Fruit fly (Drosophila melanogaster) whole organism, wandering third instar larva: ENCODE results near the gene CG15034.

Source experiments
- CG32264 ChIP-seq: fragments of 200-800 bp; sonication (Bioruptor generic); optimal IDR thresholded peaks from 2 replicates; lab custom pipeline; 2016; ENCODE audit warnings: missing biosample characterization, missing genetic modification characterization
- CrebA ChIP-seq: fragments of 200-800 bp; sonication (Bioruptor generic); optimal IDR thresholded peaks from 2 replicates; lab custom pipeline; 2016; ENCODE audit warnings: missing biosample characterization, mild to moderate bottlenecking, missing genetic modification characterization, borderline replicate concordance
- Dif ChIP-seq: fragments of 200-275, 200-300 bp; sonication (Bioruptor generic); optimal IDR thresholded peaks from 2 replicates; lab custom pipeline; 2018; ENCODE audit warnings: missing biosample characterization, missing genetic modification characterization; ENCODE audit not compliant: partially characterized antibody
- GATAd ChIP-seq: sonication (Bioruptor generic); optimal IDR thresholded peaks from 2 replicates; lab custom pipeline; 2016; ENCODE audit warnings: missing biosample characterization, missing genetic modification characterization
- HLH106 ChIP-seq: fragments of 200-800 bp; optimal IDR thresholded peaks from 3 replicates; lab custom pipeline; 2019; ENCODE audit warnings: missing biosample characterization, mild to moderate bottlenecking, missing genetic modification characterization, moderate library complexity
- Hnf4 ChIP-seq: fragments of 200-800 bp; sonication (Bioruptor generic); optimal IDR thresholded peaks from 2 replicates; lab custom pipeline; 2016; ENCODE audit warnings: missing biosample characterization, mild to moderate bottlenecking, missing genetic modification characterization
- Hr78 ChIP-seq: fragments of >200 bp; optimal IDR thresholded peaks from 2 replicates; lab custom pipeline; 2017; ENCODE audit warnings: missing biosample characterization, missing genetic modification characterization
- Hr83 ChIP-seq: fragments of 200-300 bp; sonication (Bioruptor generic); optimal IDR thresholded peaks from 2 replicates; lab custom pipeline; 2016; ENCODE audit warnings: missing biosample characterization, mild to moderate bottlenecking, missing genetic modification characterization, moderate library complexity; ENCODE audit not compliant: poor library complexity, severe bottlenecking
- Jra ChIP-seq: sonication (Bioruptor generic); optimal IDR thresholded peaks from 2 replicates; lab custom pipeline; 2016; ENCODE audit warnings: missing biosample characterization, missing genetic modification characterization
- Myc ChIP-seq: fragments of >200 bp; optimal IDR thresholded peaks from 2 replicates; lab custom pipeline; 2017
- N ChIP-seq: fragments of >200 bp; optimal IDR thresholded peaks from 2 replicates; lab custom pipeline; 2018; ENCODE audit warnings: missing biosample characterization, missing external identifiers, missing genetic modification characterization
- OdsH ChIP-seq: fragments of 200-800 bp; sonication (Bioruptor generic); optimal IDR thresholded peaks from 2 replicates; lab custom pipeline; 2016; ENCODE audit warnings: missing biosample characterization, mild to moderate bottlenecking, missing genetic modification characterization
- Rel ChIP-seq, 2 experiments: fragments of 200-800 bp; sonication (Bioruptor generic) in 1 of 2; optimal IDR thresholded peaks; 2 replicates in 1 of 2; 3 replicates in 1 of 2; lab custom pipeline; 2016 to 2019; ENCODE audit warnings: mild to moderate bottlenecking in 2 of 2, missing biosample characterization in 2 of 2, missing genetic modification characterization in 2 of 2, moderate library complexity in 1 of 2
- Sp1 ChIP-seq: fragments of 200-800 bp; sonication (Bioruptor generic); optimal IDR thresholded peaks from 3 replicates; lab custom pipeline; 2019; ENCODE audit warnings: missing biosample characterization, mild to moderate bottlenecking, missing genetic modification characterization, moderate library complexity
- br ChIP-seq: fragments of 200-800 bp; sonication (Bioruptor generic); optimal IDR thresholded peaks from 2 replicates; lab custom pipeline; 2016; ENCODE audit warnings: missing biosample characterization, missing genetic modification characterization
- dl ChIP-seq, 2 experiments: fragments of 175-275, 200-275 bp in 1 of 2; fragments of 200-275 bp in 1 of 2; sonication (Bioruptor generic); optimal IDR thresholded peaks; lab custom pipeline; 2018; ENCODE audit warnings: mild to moderate bottlenecking in 2 of 2, missing biosample characterization in 2 of 2, missing genetic modification characterization in 2 of 2, moderate library complexity in 2 of 2; ENCODE audit not compliant: partially characterized antibody in 2 of 2, insufficient read depth in 1 of 2
- dsf ChIP-seq: sonication (Bioruptor generic); optimal IDR thresholded peaks from 2 replicates; lab custom pipeline; 2016; ENCODE audit warnings: missing biosample characterization, missing genetic modification characterization, borderline replicate concordance
- ey ChIP-seq: fragments of 200-800 bp; sonication (Bioruptor generic); optimal IDR thresholded peaks from 2 replicates; lab custom pipeline; 2016; ENCODE audit warnings: missing biosample characterization, missing genetic modification characterization
- foxo ChIP-seq, 2 experiments: fragments of 200-800 bp; sonication (Bioruptor generic); optimal IDR thresholded peaks; 2 replicates in 1 of 2; 3 replicates in 1 of 2; lab custom pipeline; 2016 to 2017; ENCODE audit warnings: missing biosample characterization in 2 of 2, missing genetic modification characterization in 2 of 2
- fru ChIP-seq: fragments of 200-800 bp; sonication (Bioruptor generic); optimal IDR thresholded peaks from 3 replicates; lab custom pipeline; 2016; ENCODE audit warnings: missing biosample characterization, mild to moderate bottlenecking, missing genetic modification characterization
- h ChIP-seq: fragments of 200-800 bp; sonication (Bioruptor generic); optimal IDR thresholded peaks from 3 replicates; lab custom pipeline; 2016; ENCODE audit warnings: missing biosample characterization, mild to moderate bottlenecking, missing genetic modification characterization
- jim ChIP-seq: fragments of 175-275, 200-325 bp; sonication (Bioruptor generic); optimal IDR thresholded peaks from 2 replicates; lab custom pipeline; 2016; ENCODE audit warnings: missing biosample characterization, mild to moderate bottlenecking, missing genetic modification characterization
- lola ChIP-seq: fragments of >200 bp; optimal IDR thresholded peaks from 2 replicates; lab custom pipeline; 2017; ENCODE audit warnings: missing biosample characterization, missing genetic modification characterization
- psq ChIP-seq: fragments of 200-800 bp; sonication (Bioruptor generic); optimal IDR thresholded peaks from 3 replicates; lab custom pipeline; 2017; ENCODE audit warnings: missing biosample characterization, mild to moderate bottlenecking, missing genetic modification characterization, moderate library complexity
- rgr ChIP-seq: fragments of 200-800 bp; sonication (Bioruptor generic); optimal IDR thresholded peaks from 3 replicates; lab custom pipeline; 2016; ENCODE audit warnings: missing biosample characterization, mild to moderate bottlenecking, missing genetic modification characterization
- sage ChIP-seq: fragments of 200-800 bp; sonication (Bioruptor generic); optimal IDR thresholded peaks from 2 replicates; lab custom pipeline; 2016; ENCODE audit warnings: missing biosample characterization, mild to moderate bottlenecking, missing genetic modification characterization
- sv ChIP-seq: fragments of 200-800 bp; sonication (Bioruptor generic); optimal IDR thresholded peaks from 3 replicates; lab custom pipeline; 2016; ENCODE audit warnings: missing biosample characterization, missing genetic modification characterization
- tai ChIP-seq: sonication (Bioruptor generic); optimal IDR thresholded peaks from 2 replicates; lab custom pipeline; 2016; ENCODE audit warnings: missing biosample characterization, missing genetic modification characterization
- usp ChIP-seq: fragments of >200 bp; optimal IDR thresholded peaks from 2 replicates; lab custom pipeline; 2017; ENCODE audit warnings: missing biosample characterization, missing genetic modification characterization

The CG15034 gene

DNA sequence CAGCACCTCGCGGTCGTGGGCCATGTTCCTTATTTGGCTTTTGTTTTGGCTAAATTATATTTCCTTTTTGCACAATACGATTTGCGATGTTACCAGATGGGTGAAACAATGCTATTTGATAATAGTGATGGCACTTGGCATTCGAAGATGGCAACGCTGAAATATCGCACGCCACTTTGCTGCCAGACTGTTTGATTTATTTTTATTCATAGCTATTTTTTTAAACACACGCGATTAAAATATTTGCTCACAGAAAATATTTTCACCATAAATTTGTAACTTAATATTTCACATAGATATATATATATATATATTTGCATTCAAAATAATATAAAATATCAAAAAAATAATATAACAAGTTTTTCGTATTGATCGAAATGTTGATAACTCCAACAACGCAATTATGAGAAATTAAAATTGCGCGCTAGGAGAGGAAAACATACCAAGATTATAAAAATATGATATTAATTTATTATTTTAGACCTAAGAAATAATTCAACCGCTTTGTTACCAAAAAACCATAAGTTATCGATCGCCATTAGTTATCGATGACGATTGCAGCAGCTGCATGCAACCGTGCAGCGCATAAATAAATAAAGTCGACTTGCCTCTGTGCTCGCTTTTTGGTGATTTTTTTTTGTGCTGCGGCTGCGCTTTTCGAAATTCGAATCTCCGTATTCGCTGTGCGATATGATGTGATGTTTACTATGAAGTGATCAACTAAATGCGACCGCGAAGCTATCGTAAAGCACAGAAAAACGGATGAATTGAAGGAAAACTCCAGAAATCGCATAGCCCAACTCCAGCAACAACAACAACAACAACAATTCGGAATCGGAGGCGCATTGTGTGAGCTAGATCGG, 23.4 kb downstream of the CG15034 start, which contains the start of the genes Atg5 and Dok:
Gene Atg5 (minus strand): TSS at position 122 of the 863 bp plus-strand sequence.
Gene Dok (plus strand): TSS at position 566 of the 863 bp plus-strand sequence.
- no peak for TF ChIP-seq psq (GFP tag; lab: Kevin White, UChicago)
- TF ChIP-seq dsf (GFP tag; lab: Kevin White, UChicago), result no peak
- TF ChIP-seq Hr83 (GFP tag; lab: Kevin White, UChicago), result peak; percentile 20
- no peak for TF ChIP-seq Rel (GFP tag; optimal IDR thresholded peaks at IDR 0.05; lab: Kevin White, UChicago)
- peak; percentile 68 for TF ChIP-seq Rel (tag; optimal IDR thresholded peaks at IDR 0.05; lab: Kevin White, UChicago)
- peak; percentile 15 for TF ChIP-seq h
- TF ChIP-seq OdsH, result no peak
- no peak for TF ChIP-seq CrebA (GFP tag; lab: Kevin White, UChicago)
- peak; percentile 33 for TF ChIP-seq HLH106
- no peak for TF ChIP-seq Dif
- TF ChIP-seq Hnf4, result peak; percentile 17
- peak; percentile 11 for TF ChIP-seq rgr (GFP tag; lab: Kevin White, UChicago)
- no peak for TF ChIP-seq CG32264 (GFP tag; lab: Kevin White, UChicago)
- TF ChIP-seq ey, result no peak
- no peak for TF ChIP-seq Hr78 (GFP tag; lab: Kevin White, UChicago)
- TF ChIP-seq Myc (lab: Kevin White, UChicago), result peak; percentile 41
- no peak for TF ChIP-seq Sp1 (GFP tag; lab: Kevin White, UChicago)
- TF ChIP-seq foxo (GFP tag; optimal IDR thresholded peaks at IDR 0.05; lab: Kevin White, UChicago), result peak in 1 of 2 experiments; percentile 43

DNA sequence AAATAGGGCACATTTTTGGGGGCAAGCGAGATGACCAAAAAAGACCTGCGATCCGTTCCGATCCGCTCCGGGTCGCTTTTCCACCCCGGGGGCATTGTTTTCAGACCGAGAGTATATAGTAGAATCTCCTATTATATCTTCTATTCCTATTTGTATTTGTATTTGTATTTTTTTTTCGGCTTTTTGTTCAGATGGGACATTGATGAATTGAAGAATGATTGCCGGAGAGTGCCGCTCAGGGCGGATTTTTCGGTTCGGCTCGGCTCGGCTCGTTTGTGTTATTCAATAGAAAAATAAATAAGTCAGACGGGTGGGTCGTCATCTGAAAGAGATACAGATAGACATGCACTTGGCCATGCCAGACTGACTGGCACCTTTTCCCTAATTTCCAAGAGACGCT, 25.5 kb downstream of the CG15034 start:
- TF ChIP-seq jim (GFP tag; lab: Kevin White, UChicago) (no peak), psq (GFP tag; lab: Kevin White, UChicago) (no peak), N (GFP tag; lab: Kevin White, UChicago) (no peak), tai (GFP tag; lab: Kevin White, UChicago) (no peak), GATAd (GFP tag; lab: Kevin White, UChicago) (no peak), Dif (no peak), fru (no peak), Jra (GFP tag; lab: Kevin White, UChicago) (no peak), rgr (GFP tag; lab: Kevin White, UChicago) (no peak), usp (GFP tag; lab: Kevin White, UChicago) (no peak), Hnf4 (no peak), HLH106 (no peak), lola (no peak), Hr83 (GFP tag; lab: Kevin White, UChicago) (no peak), Sp1 (GFP tag; lab: Kevin White, UChicago) (no peak), br (GFP tag; lab: Kevin White, UChicago) (no peak), Hr78 (GFP tag; lab: Kevin White, UChicago) (no peak)

DNA sequence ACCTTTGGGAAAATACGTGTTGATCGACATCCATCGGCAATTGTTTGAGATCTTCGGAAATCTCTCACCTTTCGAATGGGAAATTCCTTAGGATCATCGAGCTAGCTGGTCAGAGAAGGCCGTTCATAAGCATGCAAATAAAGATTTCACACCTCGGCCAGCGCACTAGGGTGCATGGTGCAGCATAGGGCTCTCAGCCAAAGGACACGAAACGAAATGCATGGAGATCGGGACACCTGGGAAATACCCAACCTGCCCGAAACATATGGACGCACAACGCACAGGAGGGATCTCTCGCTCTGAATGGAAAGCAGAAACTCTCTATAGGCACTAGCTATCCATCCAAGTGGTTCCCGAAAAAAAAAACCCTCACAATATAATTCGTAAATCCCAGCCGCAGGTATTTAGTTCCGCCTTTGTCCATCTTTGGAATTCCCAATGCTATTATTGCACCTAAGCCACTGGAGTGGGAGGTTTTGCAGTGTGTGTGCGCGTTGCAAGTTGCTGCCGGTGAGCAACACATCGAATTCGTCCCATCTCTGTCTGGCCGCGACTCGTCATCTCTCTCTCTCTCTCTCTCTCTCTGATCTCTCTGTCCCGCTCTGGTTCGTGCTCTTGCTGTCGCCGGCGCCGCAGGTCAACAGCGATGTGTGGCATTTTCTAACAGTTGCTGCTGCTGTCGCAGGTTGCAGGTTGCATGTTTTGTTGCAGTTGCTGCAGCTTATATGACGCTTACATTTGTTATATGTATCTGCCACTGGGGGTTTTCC, 26.7 kb downstream of the CG15034 start:
- no peak for TF ChIP-seq sv
- TF ChIP-seq HLH106, result no peak
- no peak for TF ChIP-seq fru
- no peak for TF ChIP-seq tai (GFP tag; lab: Kevin White, UChicago)
- TF ChIP-seq CrebA (GFP tag; lab: Kevin White, UChicago), result no peak
- TF ChIP-seq foxo (GFP tag; optimal IDR thresholded peaks at IDR 0.05; lab: Kevin White, UChicago), result no peak
- TF ChIP-seq dl (GFP tag; optimal IDR thresholded peaks at IDR 0.05; lab: Kevin White, UChicago; ENCODE audit: insufficient read depth in 1 of 2, partially characterized antibody in 2 of 2), result no peak
- no peak for TF ChIP-seq sage (GFP tag; lab: Kevin White, UChicago)
- no peak for TF ChIP-seq GATAd (GFP tag; lab: Kevin White, UChicago)
- TF ChIP-seq dsf (GFP tag; lab: Kevin White, UChicago), result no peak

DNA sequence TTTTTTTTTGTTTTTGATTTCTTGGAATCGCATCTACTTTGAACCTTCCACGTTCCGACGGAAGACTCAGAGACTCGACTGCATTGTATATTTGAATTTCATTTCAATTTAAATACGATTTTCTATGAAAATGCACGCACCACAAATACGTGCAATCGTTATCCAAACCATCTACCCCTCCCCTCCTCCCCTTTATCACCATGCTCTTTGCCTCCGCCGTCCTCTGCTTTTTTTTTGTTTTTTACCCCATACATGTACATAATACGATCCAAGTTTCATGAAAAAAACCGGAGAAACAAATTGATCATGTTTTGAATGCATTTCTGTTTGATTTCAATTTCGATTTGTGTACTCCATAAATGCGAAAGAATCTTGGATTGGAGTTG, 27.6 kb downstream of the CG15034 start:
- no peak for TF ChIP-seq sage (GFP tag; lab: Kevin White, UChicago)
- no peak for TF ChIP-seq fru
- TF ChIP-seq OdsH, result no peak
- no peak for TF ChIP-seq jim (GFP tag; lab: Kevin White, UChicago)
